Fruit fly (Drosophila melanogaster) Kc167 (cell line): ENCODE results near the gene CG8813.

Source experiments
- h ChIP-seq: fragments of >200 bp; optimal IDR thresholded peaks from 3 replicates; lab custom pipeline; 2018; ENCODE audit warnings: missing external identifiers
- psq ChIP-seq: fragments of >200 bp; optimal IDR thresholded peaks from 2 replicates; lab custom pipeline; 2017; ENCODE audit warnings: missing external identifiers
- ttk ChIP-seq: sonication (Bioruptor generic); optimal IDR thresholded peaks from 2 replicates; lab custom pipeline; 2017; ENCODE audit warnings: missing external identifiers

dm6 chr2L:2865560-2866309 is 3.7 kb upstream of the CG8813 start:
- TF ChIP-seq ttk (lab: Kevin White, UChicago), result no peak
- TF ChIP-seq h, result no peak
- no peak for TF ChIP-seq psq
